Worm (Caenorhabditis elegans): Measurements from ENCODE around the gene lev-1.

ce11 chrIV:13179295-13179694, at the start of gene lev-1:
- TF ChIP-seq dpl-1 (GFP tag; optimal IDR thresholded peaks at IDR 0.05): no peak
- TF ChIP-seq cebp-1 (GFP tag; IDR thresholded peaks at IDR 0.05): no peak
- TF ChIP-seq cebp-1 (tag; optimal IDR thresholded peaks at IDR 0.05): no peak
- TF ChIP-seq bed-1 (GFP tag; IDR thresholded peaks at IDR 0.05): no peak
- TF ChIP-seq K11D2.4 (GFP tag; IDR thresholded peaks at IDR 0.05): no peak
- TF ChIP-seq Y79H2A.3 (GFP tag; conservative IDR thresholded peaks at IDR 0.05): no peak
